Worm (Caenorhabditis elegans): Measurements from ENCODE around the gene ggtb-1.

DNA sequence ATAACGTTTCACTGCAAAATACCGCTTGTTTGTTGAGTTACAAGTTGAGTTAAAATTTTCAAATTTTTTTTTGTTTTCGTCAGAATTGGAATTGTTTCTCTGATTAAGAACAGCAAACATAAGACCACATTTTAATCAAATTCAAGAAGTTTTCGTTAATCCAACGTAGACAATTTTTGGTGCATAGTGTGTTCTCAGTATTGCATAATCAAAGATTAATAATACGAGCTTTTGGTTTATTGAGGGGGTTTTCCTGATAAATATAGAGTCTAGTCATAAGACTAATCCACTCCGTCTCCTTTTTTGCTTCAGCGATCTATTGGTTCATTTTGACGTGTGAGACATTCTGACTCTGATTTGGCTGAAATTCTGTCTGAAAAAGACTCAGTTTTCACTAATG is 38.4 kb upstream of the ggtb-1 start, which contains the start of gene nhr-9:
- no peak for TF ChIP-seq mdl-1 (tag; optimal IDR thresholded peaks at IDR 0.05)
- no peak for TF ChIP-seq tbx-2 (tag; optimal IDR thresholded peaks at IDR 0.05)
- no peak for TF ChIP-seq nhr-12 (tag; optimal IDR thresholded peaks at IDR 0.05)
- TF ChIP-seq ztf-11 (tag; optimal IDR thresholded peaks at IDR 0.05) = no peak
- no peak for TF ChIP-seq egl-27 (tag; optimal IDR thresholded peaks at IDR 0.05)
- TF ChIP-seq nhr-28 (tag; optimal IDR thresholded peaks at IDR 0.05) = no peak
- no peak for TF ChIP-seq snpc-4 (tag; optimal IDR thresholded peaks at IDR 0.05)
- no peak for TF ChIP-seq unc-39 (tag; optimal IDR thresholded peaks at IDR 0.05)

Data from whole organism, L3 larva.